Worm (Caenorhabditis elegans) whole organism, L4 larva: ENCODE data around the gene dgtr-1.

Experiments
- aha-1 ChIP-seq: fragments of 150-350 bp; peaks from one replicate; lab custom pipeline; 2014; ENCODE audit warnings: missing biosample characterization, missing genetic modification characterization
- ceh-20 ChIP-seq: fragments of 200-800 bp; sonication (Bioruptor generic); IDR thresholded peaks from 2 replicates; pipeline ENCODE4 v1.3.6; 2022; ENCODE audit warnings: missing genetic modification reagents, missing genetic modification characterization, missing compliant biosample characterization
- ceh-82 ChIP-seq: sonication (generic microtip); optimal IDR thresholded peaks from 2 replicates; lab custom pipeline; 2017; ENCODE audit warnings: missing biosample characterization, missing genetic modification characterization
- ces-1 ChIP-seq: fragments of 150-350 bp; sonication (generic microtip); optimal IDR thresholded peaks from 4 replicates; lab custom pipeline; 2014; ENCODE audit warnings: missing biosample characterization, missing genetic modification reagents, missing genetic modification characterization
- daf-16 ChIP-seq, 3 experiments: sonication (generic microtip); optimal IDR thresholded peaks; 2 replicates each; lab custom pipeline; 2016 to 2017; ENCODE audit warnings: missing genetic modification characterization in 3 of 3, missing genetic modification reagents in 3 of 3, mild to moderate bottlenecking in 2 of 3, missing compliant biosample characterization in 2 of 3, missing biosample characterization in 1 of 3, moderate library complexity in 1 of 3
- dmd-6 ChIP-seq: fragments of 200-800 bp; sonication (Bioruptor generic); IDR thresholded peaks from 2 replicates; pipeline ENCODE4 v1.3.6; 2022; ENCODE audit warnings: missing genetic modification reagents, missing genetic modification characterization, missing compliant biosample characterization
- dmd-9 ChIP-seq: fragments of 200-800 bp; sonication (Bioruptor generic); IDR thresholded peaks from 2 replicates; pipeline ENCODE4 v1.3.6; 2022; ENCODE audit warnings: missing genetic modification reagents, missing genetic modification characterization, missing compliant biosample characterization
- fkh-10 ChIP-seq: fragments of 150-350 bp; optimal IDR thresholded peaks from 2 replicates; lab custom pipeline; 2014; ENCODE audit warnings: missing biosample characterization, missing genetic modification reagents, missing genetic modification characterization
- fos-1 ChIP-seq: fragments of 150-350 bp; optimal IDR thresholded peaks from 2 replicates; lab custom pipeline; 2014; ENCODE audit warnings: missing biosample characterization, missing genetic modification characterization
- hlh-11 ChIP-seq: fragments of 200-800 bp; sonication (Bioruptor generic); optimal IDR thresholded peaks from 2 replicates; lab custom pipeline; 2018; ENCODE audit warnings: mild to moderate bottlenecking, missing genetic modification characterization, missing compliant biosample characterization
- hlh-30 ChIP-seq: sonication (generic microtip); optimal IDR thresholded peaks from 2 replicates; lab custom pipeline; 2017; ENCODE audit warnings: antibody characterized with exemption, mild to moderate bottlenecking, missing genetic modification characterization, missing compliant biosample characterization; ENCODE audit not compliant: insufficient read depth
- lsy-2 ChIP-seq, 2 experiments: fragments of 150-350 bp in 1 of 2; sonication (generic microtip) in 1 of 2; optimal IDR thresholded peaks; 2 replicates each; lab custom pipeline; 2014 to 2017; ENCODE audit warnings: missing biosample characterization in 2 of 2, missing genetic modification characterization in 2 of 2
- mxl-3 ChIP-seq: fragments of 200-800 bp; sonication (Bioruptor generic); optimal IDR thresholded peaks from 2 replicates; lab custom pipeline; 2018; ENCODE audit warnings: mild to moderate bottlenecking, missing genetic modification characterization, missing compliant biosample characterization
- nhr-237 ChIP-seq: sonication (generic microtip); optimal IDR thresholded peaks from 2 replicates; lab custom pipeline; 2017; ENCODE audit warnings: missing biosample characterization, missing genetic modification characterization
- nhr-28 ChIP-seq: fragments of 150-350 bp; optimal IDR thresholded peaks from 2 replicates; lab custom pipeline; 2014; ENCODE audit warnings: missing biosample characterization, missing genetic modification characterization
- nhr-48 ChIP-seq: sonication (generic microtip); optimal IDR thresholded peaks from 2 replicates; lab custom pipeline; 2016; ENCODE audit warnings: mild to moderate bottlenecking, missing genetic modification characterization, missing compliant biosample characterization
- nhr-77 ChIP-seq: fragments of 150-350 bp; optimal IDR thresholded peaks from 2 replicates; lab custom pipeline; 2014; ENCODE audit warnings: missing biosample characterization, missing genetic modification characterization
- pha-4 ChIP-seq, 2 experiments: fragments of 150-350 bp in 1 of 2; fragments of 200-800 bp in 1 of 2; sonication (Bioruptor generic) in 1 of 2; IDR thresholded peaks in 1 of 2; optimal IDR thresholded peaks in 1 of 2; 2 replicates each; pipeline versions ENCODE4 v1.3.6 to Lab custom; 2014 to 2022; ENCODE audit warnings: missing genetic modification characterization in 2 of 2, missing genetic modification reagents in 2 of 2, missing biosample characterization in 1 of 2, missing compliant biosample characterization in 1 of 2
- pqm-1 ChIP-seq: sonication (generic microtip); optimal IDR thresholded peaks from 2 replicates; lab custom pipeline; 2017; ENCODE audit warnings: missing biosample characterization, missing genetic modification characterization
- snpc-1.2 ChIP-seq: fragments of 200-800 bp; sonication (Bioruptor generic); IDR thresholded peaks from 2 replicates; pipeline ENCODE4 v1.3.6; 2022; ENCODE audit warnings: missing genetic modification reagents, missing genetic modification characterization, missing compliant biosample characterization
- spr-1 ChIP-seq: sonication (generic microtip); optimal IDR thresholded peaks from 2 replicates; lab custom pipeline; 2016; ENCODE audit warnings: mild to moderate bottlenecking, missing genetic modification characterization, missing compliant biosample characterization
- tra-1 ChIP-seq: fragments of 200-800 bp; sonication (Bioruptor generic); IDR thresholded peaks from 2 replicates; pipeline ENCODE4 v1.3.6; 2022; ENCODE audit warnings: missing genetic modification reagents, missing genetic modification characterization, missing compliant biosample characterization
- unc-62 ChIP-seq, 3 experiments: fragments of 150-350 bp in 1 of 3; sonication (generic microtip); optimal IDR thresholded peaks in 2 of 3; peaks in 1 of 3; 1 replicate in 1 of 3; 2 replicates in 2 of 3; lab custom pipeline; 2014 to 2017; ENCODE audit warnings: missing biosample characterization in 3 of 3, missing genetic modification characterization in 3 of 3, missing genetic modification reagents in 3 of 3, missing genotype in 1 of 3
- vab-7 ChIP-seq: fragments of 200-800 bp; sonication (Bioruptor generic); IDR thresholded peaks from 2 replicates; pipeline ENCODE4 v1.3.6; 2022; ENCODE audit warnings: missing genetic modification reagents, missing genetic modification characterization, missing compliant biosample characterization
- ztf-11 ChIP-seq: fragments of 150-350 bp; optimal IDR thresholded peaks from 2 replicates; lab custom pipeline; 2014; ENCODE audit warnings: missing biosample characterization, missing genetic modification characterization

dgtr-1 gene

ce11 chrV:6498441-6498840 is 1.5 kb downstream of the dgtr-1 start:
- TF ChIP-seq daf-16 (GFP tag; optimal IDR thresholded peaks at IDR 0.05; lab: Kevin White, UChicago), result no peak
- peak; percentile 55 for TF ChIP-seq daf-16 (tag; optimal IDR thresholded peaks at IDR 0.05; lab: Kevin White, UChicago)
- peak; percentile 74 for TF ChIP-seq nhr-28 (tag; lab: Kevin White, UChicago)
- no peak for TF ChIP-seq ceh-82 (tag; lab: Kevin White, UChicago)
- TF ChIP-seq spr-1 (tag; lab: Kevin White, UChicago), result no peak
- peak; percentile 13 for TF ChIP-seq fkh-10 (GFP tag; lab: Kevin White, UChicago)
- TF ChIP-seq hlh-30, result peak; percentile 6
- peak; percentile 92 for TF ChIP-seq aha-1
- TF ChIP-seq ztf-11 (tag; lab: Kevin White, UChicago), result no peak
- no peak for TF ChIP-seq snpc-1.2 (GFP tag; lab: Robert Waterston, UW)

DNA sequence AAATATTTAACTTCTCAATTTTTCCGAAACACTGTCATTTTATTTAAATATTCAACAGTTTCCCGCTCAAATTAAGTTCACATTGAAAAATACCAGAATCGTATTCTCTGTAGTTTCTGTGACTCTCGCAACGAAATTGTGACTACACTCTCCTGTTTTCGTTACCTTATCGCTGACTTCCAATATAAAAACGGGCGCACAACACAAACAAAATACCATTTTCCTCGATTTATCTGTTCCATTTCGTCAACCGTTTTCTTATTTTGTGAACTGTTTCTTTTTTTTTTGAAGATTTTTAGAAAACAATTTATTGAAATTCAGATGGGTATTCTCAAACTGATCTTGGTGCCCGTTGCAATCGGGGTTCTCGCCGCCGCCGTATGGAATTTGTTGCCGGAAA is 2.0 kb downstream of the dgtr-1 start, which contains the start of gene W01A11.1:
Gene W01A11.1 (plus strand): TSS at position 322 of the 400 bp plus-strand sequence.
- TF ChIP-seq vab-7 (GFP tag; lab: Robert Waterston, UW), result no peak
- peak; percentile 96 for TF ChIP-seq nhr-77 (tag; lab: Kevin White, UChicago)
- peak; percentile 37 for TF ChIP-seq pqm-1 (tag; lab: Kevin White, UChicago)
- no peak for TF ChIP-seq daf-16 (GFP tag; optimal IDR thresholded peaks at IDR 0.05; lab: Kevin White, UChicago)
- peak; percentile 71 for TF ChIP-seq daf-16 (tag; optimal IDR thresholded peaks at IDR 0.05; lab: Kevin White, UChicago)
- TF ChIP-seq nhr-28 (tag; lab: Kevin White, UChicago), result peak; percentile 97

DNA sequence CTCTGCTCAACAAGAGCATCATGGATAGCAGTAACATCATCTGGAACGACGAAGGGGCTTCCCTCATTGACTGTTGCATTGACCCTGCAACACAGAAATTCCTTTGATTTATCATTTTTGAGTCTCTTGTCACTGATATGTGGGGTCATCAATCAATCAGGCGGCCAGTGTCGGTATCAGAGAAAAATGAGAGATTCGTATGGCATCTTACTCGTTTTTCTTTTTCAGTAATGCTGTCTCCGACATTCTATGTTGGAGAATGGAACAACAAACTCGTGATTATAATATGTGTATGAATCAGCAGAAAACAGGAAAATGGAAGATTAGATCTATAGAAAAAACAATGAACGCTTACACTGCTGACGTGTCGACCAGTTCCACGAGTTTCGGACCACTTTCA is 6.2 kb downstream of the dgtr-1 start:
- no peak for TF ChIP-seq dmd-9 (GFP tag; lab: Robert Waterston, UW)
- TF ChIP-seq hlh-30, result peak; percentile 35
- no peak for TF ChIP-seq daf-16 (GFP tag; optimal IDR thresholded peaks at IDR 0.05; lab: Kevin White, UChicago)
- TF ChIP-seq daf-16 (tag; optimal IDR thresholded peaks at IDR 0.05; lab: Kevin White, UChicago), result peak; percentile 37
- TF ChIP-seq nhr-77 (tag; lab: Kevin White, UChicago), result peak; percentile 9
- TF ChIP-seq nhr-28 (tag; lab: Kevin White, UChicago), result peak; percentile 23
- TF ChIP-seq mxl-3 (GFP tag; lab: Kevin White, UChicago), result no peak
- TF ChIP-seq ceh-20, result 0 out of 2 replicates have a peak, but pooled peaks have one; percentile 53
- peak; percentile 34; the same call in 1 of the 2 replicates for TF ChIP-seq dmd-6 (GFP tag; lab: Robert Waterston, UW)
- TF ChIP-seq hlh-11 (tag; lab: Kevin White, UChicago), result peak; percentile 30
- no peak for TF ChIP-seq fos-1 (tag; lab: Kevin White, UChicago)

DNA sequence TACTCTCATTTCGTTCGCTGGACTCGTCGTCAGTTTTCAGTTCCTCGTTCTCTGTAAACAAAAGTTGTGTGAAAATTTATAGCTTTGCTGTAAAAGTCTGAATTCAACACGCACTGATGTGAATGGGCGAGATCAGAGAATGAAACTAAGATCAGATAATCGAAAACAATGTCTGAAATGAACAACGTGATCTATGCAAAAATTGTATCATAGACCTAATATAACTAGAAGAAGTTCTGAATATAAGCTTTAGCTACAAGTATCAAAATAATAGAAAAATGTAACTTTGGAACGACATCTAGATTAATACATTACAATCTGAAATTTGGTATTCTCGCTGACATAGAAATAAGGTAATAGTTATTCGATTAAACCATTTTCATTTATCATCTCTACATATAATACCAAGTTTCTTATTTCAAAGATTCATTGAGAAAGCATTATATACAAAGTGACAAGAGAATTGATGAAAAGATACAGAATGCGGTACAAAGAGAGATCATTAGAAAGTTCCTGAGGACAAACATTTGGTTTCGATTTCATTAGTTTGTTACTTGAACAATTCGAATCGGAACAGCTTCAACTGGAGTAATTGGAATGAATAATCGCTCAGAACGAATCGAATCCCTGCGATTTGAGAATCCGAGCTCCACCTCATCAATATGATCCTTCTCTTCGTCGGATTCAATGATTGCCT is 7.4 kb downstream of the dgtr-1 start, which contains the start of gene moc-2:
Gene moc-2 (minus strand): TSS at position 51 of the 697 bp plus-strand sequence.
- TF ChIP-seq pha-4 (GFP tag; IDR thresholded peaks at IDR 0.05; lab: Robert Waterston, UW) (no peak), pha-4 (tag; optimal IDR thresholded peaks at IDR 0.05; lab: Kevin White, UChicago) (no peak), unc-62 (GFP tag; optimal IDR thresholded peaks at IDR 0.05 in 1 of 2; lab: Kevin White, UChicago) (peak in 1 of 2 experiments; percentile 76), unc-62 (tag; optimal IDR thresholded peaks at IDR 0.05; lab: Kevin White, UChicago) (no peak), tra-1 (GFP tag; lab: Robert Waterston, UW) (no peak), ces-1 (GFP tag; lab: Kevin White, UChicago) (no peak)

DNA sequence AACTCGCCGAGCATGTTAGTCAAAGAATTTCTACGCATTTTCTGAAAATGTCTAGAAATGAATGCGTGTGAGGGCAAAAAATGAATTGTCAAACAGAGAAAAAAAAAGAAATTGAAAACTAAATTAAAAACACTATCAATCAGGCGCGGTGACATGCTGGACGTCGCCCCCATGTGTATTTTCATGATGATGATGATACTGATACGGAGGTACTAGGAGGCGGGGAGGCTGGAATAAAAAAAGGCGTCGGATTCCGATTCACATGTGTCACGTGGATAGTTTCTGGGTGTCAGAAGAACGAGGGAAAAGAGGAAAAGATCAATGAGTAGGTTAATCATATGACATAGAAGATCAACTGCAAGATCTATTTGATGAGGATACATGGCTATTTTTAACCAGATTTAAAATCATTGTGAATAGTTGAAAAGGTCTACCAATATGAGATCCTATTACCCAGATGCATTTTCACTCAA is 8.5 kb downstream of the dgtr-1 start, which contains the start of gene W01A11.7:
Gene W01A11.7 (minus strand): TSS at position 51 of the 473 bp plus-strand sequence.
- TF ChIP-seq nhr-237 (tag; lab: Kevin White, UChicago) (no peak), hlh-11 (tag; lab: Kevin White, UChicago) (peak; percentile 27), ceh-20 (0 out of 2 replicates have a peak, but pooled peaks have one; percentile 34), hlh-30 (peak; percentile 70), unc-62 (GFP tag; optimal IDR thresholded peaks at IDR 0.05 in 1 of 2; lab: Kevin White, UChicago) (peak in 1 of 2 experiments; percentile 65), unc-62 (tag; optimal IDR thresholded peaks at IDR 0.05; lab: Kevin White, UChicago) (no peak), dmd-6 (GFP tag; lab: Robert Waterston, UW) (no peak), nhr-48 (tag; lab: Kevin White, UChicago) (peak; percentile 10), daf-16 (GFP tag; optimal IDR thresholded peaks at IDR 0.05; lab: Kevin White, UChicago) (no peak), daf-16 (tag; optimal IDR thresholded peaks at IDR 0.05; lab: Kevin White, UChicago) (no peak), lsy-2 (tag; optimal IDR thresholded peaks at IDR 0.05; lab: Kevin White, UChicago) (no peak)
